Worm (Caenorhabditis elegans): ENCODE data around the gene ent-7.

- TF ChIP-seq T22C8.4 (GFP tag; IDR thresholded peaks at IDR 0.05) (no peak), flt-1 (GFP tag; IDR thresholded peaks at IDR 0.05) (no peak), cog-1 (tag; optimal IDR thresholded peaks at IDR 0.05) (no peak), ref-1 (GFP tag; conservative IDR thresholded peaks at IDR 0.05) (no peak), ztf-23 (GFP tag; IDR thresholded peaks at IDR 0.05) (no peak), ztf-29 (GFP tag; IDR thresholded peaks at IDR 0.05) (no peak), med-1 (GFP tag; optimal IDR thresholded peaks at IDR 0.05; ENCODE audit: insufficient read depth) (no peak)
These were observed 16.0 kb downstream of the ent-7 start, which contains the start of gene F44D12.6 for ce11 chrIV:10033053-10033452.

Measured in whole organism, midembryonic.